Fruit fly (Drosophila melanogaster) whole organism, wandering third instar larva: ENCODE results near the gene CG43999.

Source experiments
- Abd-B ChIP-seq: fragments of >200 bp; optimal IDR thresholded peaks from 2 replicates; lab custom pipeline; 2017; ENCODE audit warnings: missing biosample characterization, missing genetic modification characterization
- CG32264 ChIP-seq: fragments of 200-800 bp; sonication (Bioruptor generic); optimal IDR thresholded peaks from 2 replicates; lab custom pipeline; 2016; ENCODE audit warnings: missing biosample characterization, missing genetic modification characterization
- CG9705 ChIP-seq: fragments of 200-800 bp; sonication (Bioruptor generic); optimal IDR thresholded peaks from 2 replicates; lab custom pipeline; 2018; ENCODE audit warnings: missing biosample characterization, mild to moderate bottlenecking, missing genetic modification characterization
- CrebA ChIP-seq: fragments of 200-800 bp; sonication (Bioruptor generic); optimal IDR thresholded peaks from 2 replicates; lab custom pipeline; 2016; ENCODE audit warnings: missing biosample characterization, mild to moderate bottlenecking, missing genetic modification characterization, borderline replicate concordance
- Dfd ChIP-seq: fragments of >200 bp; optimal IDR thresholded peaks from 2 replicates; lab custom pipeline; 2017; ENCODE audit warnings: missing biosample characterization, missing genetic modification characterization
- Dif ChIP-seq: fragments of 200-275, 200-300 bp; sonication (Bioruptor generic); optimal IDR thresholded peaks from 2 replicates; lab custom pipeline; 2018; ENCODE audit warnings: missing biosample characterization, missing genetic modification characterization; ENCODE audit not compliant: partially characterized antibody
- GATAd ChIP-seq: sonication (Bioruptor generic); optimal IDR thresholded peaks from 2 replicates; lab custom pipeline; 2016; ENCODE audit warnings: missing biosample characterization, missing genetic modification characterization
- HLH106 ChIP-seq: fragments of 200-800 bp; optimal IDR thresholded peaks from 3 replicates; lab custom pipeline; 2019; ENCODE audit warnings: missing biosample characterization, mild to moderate bottlenecking, missing genetic modification characterization, moderate library complexity
- Hnf4 ChIP-seq: fragments of 200-800 bp; sonication (Bioruptor generic); optimal IDR thresholded peaks from 2 replicates; lab custom pipeline; 2016; ENCODE audit warnings: missing biosample characterization, mild to moderate bottlenecking, missing genetic modification characterization
- Hr78 ChIP-seq: fragments of >200 bp; optimal IDR thresholded peaks from 2 replicates; lab custom pipeline; 2017; ENCODE audit warnings: missing biosample characterization, missing genetic modification characterization
- Hr83 ChIP-seq: fragments of 200-300 bp; sonication (Bioruptor generic); optimal IDR thresholded peaks from 2 replicates; lab custom pipeline; 2016; ENCODE audit warnings: missing biosample characterization, mild to moderate bottlenecking, missing genetic modification characterization, moderate library complexity; ENCODE audit not compliant: poor library complexity, severe bottlenecking
- Jra ChIP-seq: sonication (Bioruptor generic); optimal IDR thresholded peaks from 2 replicates; lab custom pipeline; 2016; ENCODE audit warnings: missing biosample characterization, missing genetic modification characterization
- Mio ChIP-seq: sonication (Bioruptor generic); optimal IDR thresholded peaks from 2 replicates; lab custom pipeline; 2016; ENCODE audit warnings: missing biosample characterization, missing genetic modification characterization
- Myc ChIP-seq: fragments of >200 bp; optimal IDR thresholded peaks from 2 replicates; lab custom pipeline; 2017
- N ChIP-seq: fragments of >200 bp; optimal IDR thresholded peaks from 2 replicates; lab custom pipeline; 2018; ENCODE audit warnings: missing biosample characterization, missing external identifiers, missing genetic modification characterization
- OdsH ChIP-seq: fragments of 200-800 bp; sonication (Bioruptor generic); optimal IDR thresholded peaks from 2 replicates; lab custom pipeline; 2016; ENCODE audit warnings: missing biosample characterization, mild to moderate bottlenecking, missing genetic modification characterization
- Rel ChIP-seq, 2 experiments: fragments of 200-800 bp; sonication (Bioruptor generic) in 1 of 2; optimal IDR thresholded peaks; 2 replicates in 1 of 2; 3 replicates in 1 of 2; lab custom pipeline; 2016 to 2019; ENCODE audit warnings: mild to moderate bottlenecking in 2 of 2, missing biosample characterization in 2 of 2, missing genetic modification characterization in 2 of 2, moderate library complexity in 1 of 2
- Sp1 ChIP-seq: fragments of 200-800 bp; sonication (Bioruptor generic); optimal IDR thresholded peaks from 3 replicates; lab custom pipeline; 2019; ENCODE audit warnings: missing biosample characterization, mild to moderate bottlenecking, missing genetic modification characterization, moderate library complexity
- Vsx2 ChIP-seq: fragments of 200-300, 225-300 bp; sonication (Bioruptor generic); optimal IDR thresholded peaks from 2 replicates; lab custom pipeline; 2018; ENCODE audit warnings: missing biosample characterization, missing genetic modification characterization; ENCODE audit not compliant: partially characterized antibody
- br ChIP-seq: fragments of 200-800 bp; sonication (Bioruptor generic); optimal IDR thresholded peaks from 2 replicates; lab custom pipeline; 2016; ENCODE audit warnings: missing biosample characterization, missing genetic modification characterization
- brk ChIP-seq: fragments of 200-800 bp; sonication (Bioruptor generic); optimal IDR thresholded peaks from 2 replicates; lab custom pipeline; 2016; ENCODE audit warnings: missing biosample characterization, mild to moderate bottlenecking, missing genetic modification characterization
- dl ChIP-seq, 2 experiments: fragments of 175-275, 200-275 bp in 1 of 2; fragments of 200-275 bp in 1 of 2; sonication (Bioruptor generic); optimal IDR thresholded peaks; lab custom pipeline; 2018; ENCODE audit warnings: mild to moderate bottlenecking in 2 of 2, missing biosample characterization in 2 of 2, missing genetic modification characterization in 2 of 2, moderate library complexity in 2 of 2; ENCODE audit not compliant: partially characterized antibody in 2 of 2, insufficient read depth in 1 of 2
- dmrt93B ChIP-seq: fragments of 200-800 bp; sonication (Bioruptor generic); optimal IDR thresholded peaks from 2 replicates; lab custom pipeline; 2018; ENCODE audit warnings: missing biosample characterization, mild to moderate bottlenecking, missing genetic modification characterization
- dsf ChIP-seq: sonication (Bioruptor generic); optimal IDR thresholded peaks from 2 replicates; lab custom pipeline; 2016; ENCODE audit warnings: missing biosample characterization, missing genetic modification characterization, borderline replicate concordance
- ey ChIP-seq: fragments of 200-800 bp; sonication (Bioruptor generic); optimal IDR thresholded peaks from 2 replicates; lab custom pipeline; 2016; ENCODE audit warnings: missing biosample characterization, missing genetic modification characterization
- foxo ChIP-seq, 2 experiments: fragments of 200-800 bp; sonication (Bioruptor generic); optimal IDR thresholded peaks; 2 replicates in 1 of 2; 3 replicates in 1 of 2; lab custom pipeline; 2016 to 2017; ENCODE audit warnings: missing biosample characterization in 2 of 2, missing genetic modification characterization in 2 of 2
- fru ChIP-seq: fragments of 200-800 bp; sonication (Bioruptor generic); optimal IDR thresholded peaks from 3 replicates; lab custom pipeline; 2016; ENCODE audit warnings: missing biosample characterization, mild to moderate bottlenecking, missing genetic modification characterization
- h ChIP-seq: fragments of 200-800 bp; sonication (Bioruptor generic); optimal IDR thresholded peaks from 3 replicates; lab custom pipeline; 2016; ENCODE audit warnings: missing biosample characterization, mild to moderate bottlenecking, missing genetic modification characterization
- jim ChIP-seq: fragments of 175-275, 200-325 bp; sonication (Bioruptor generic); optimal IDR thresholded peaks from 2 replicates; lab custom pipeline; 2016; ENCODE audit warnings: missing biosample characterization, mild to moderate bottlenecking, missing genetic modification characterization
- lola ChIP-seq: fragments of >200 bp; optimal IDR thresholded peaks from 2 replicates; lab custom pipeline; 2017; ENCODE audit warnings: missing biosample characterization, missing genetic modification characterization
- pan ChIP-seq: fragments of >200 bp; optimal IDR thresholded peaks from 2 replicates; lab custom pipeline; 2017
- psq ChIP-seq: fragments of 200-800 bp; sonication (Bioruptor generic); optimal IDR thresholded peaks from 3 replicates; lab custom pipeline; 2017; ENCODE audit warnings: missing biosample characterization, mild to moderate bottlenecking, missing genetic modification characterization, moderate library complexity
- rgr ChIP-seq: fragments of 200-800 bp; sonication (Bioruptor generic); optimal IDR thresholded peaks from 3 replicates; lab custom pipeline; 2016; ENCODE audit warnings: missing biosample characterization, mild to moderate bottlenecking, missing genetic modification characterization
- sage ChIP-seq: fragments of 200-800 bp; sonication (Bioruptor generic); optimal IDR thresholded peaks from 2 replicates; lab custom pipeline; 2016; ENCODE audit warnings: missing biosample characterization, mild to moderate bottlenecking, missing genetic modification characterization
- sv ChIP-seq: fragments of 200-800 bp; sonication (Bioruptor generic); optimal IDR thresholded peaks from 3 replicates; lab custom pipeline; 2016; ENCODE audit warnings: missing biosample characterization, missing genetic modification characterization
- tai ChIP-seq: sonication (Bioruptor generic); optimal IDR thresholded peaks from 2 replicates; lab custom pipeline; 2016; ENCODE audit warnings: missing biosample characterization, missing genetic modification characterization
- usp ChIP-seq: fragments of >200 bp; optimal IDR thresholded peaks from 2 replicates; lab custom pipeline; 2017; ENCODE audit warnings: missing biosample characterization, missing genetic modification characterization
- woc ChIP-seq: sonication (Bioruptor generic); optimal IDR thresholded peaks from 2 replicates; lab custom pipeline; 2016; ENCODE audit warnings: missing biosample characterization, mild to moderate bottlenecking, missing genetic modification characterization

CG43999 gene

DNA sequence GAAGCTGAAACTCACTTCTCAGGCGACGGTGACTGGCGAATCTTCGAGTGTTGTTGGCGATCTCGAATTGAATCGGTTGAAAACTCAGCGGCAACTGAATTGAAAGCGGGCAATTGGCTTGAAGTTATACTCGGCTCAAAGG lies 19.4 kb upstream of the CG43999 start, which contains the start of gene CG12268:
TSS of gene CG12268 (minus strand) at position 101 of the 142 bp plus-strand sequence.
- TF ChIP-seq jim (GFP tag; lab: Kevin White, UChicago) (no peak), HLH106 (tag; lab: Kevin White, UChicago) (no peak), h (GFP tag; lab: Kevin White, UChicago) (no peak), woc (GFP tag; lab: Kevin White, UChicago) (no peak), rgr (GFP tag; lab: Kevin White, UChicago) (no peak), lola (no peak), CG32264 (GFP tag; lab: Kevin White, UChicago) (no peak), Dif (no peak), sage (no peak), GATAd (no peak), Sp1 (GFP tag; lab: Kevin White, UChicago) (no peak), dl (GFP tag; optimal IDR thresholded peaks at IDR 0.05; lab: Kevin White, UChicago; ENCODE audit: insufficient read depth in 1 of 2, partially characterized antibody in 2 of 2) (no peak), brk (no peak), Mio (GFP tag; lab: Kevin White, UChicago) (no peak), Hnf4 (GFP tag; lab: Kevin White, UChicago) (no peak), Rel (GFP tag; optimal IDR thresholded peaks at IDR 0.05; lab: Kevin White, UChicago) (no peak), Rel (tag; optimal IDR thresholded peaks at IDR 0.05; lab: Kevin White, UChicago) (no peak), Hr78 (no peak), ey (no peak)
- TF ChIP-seq, all 38 proteins: peak for 0

DNA sequence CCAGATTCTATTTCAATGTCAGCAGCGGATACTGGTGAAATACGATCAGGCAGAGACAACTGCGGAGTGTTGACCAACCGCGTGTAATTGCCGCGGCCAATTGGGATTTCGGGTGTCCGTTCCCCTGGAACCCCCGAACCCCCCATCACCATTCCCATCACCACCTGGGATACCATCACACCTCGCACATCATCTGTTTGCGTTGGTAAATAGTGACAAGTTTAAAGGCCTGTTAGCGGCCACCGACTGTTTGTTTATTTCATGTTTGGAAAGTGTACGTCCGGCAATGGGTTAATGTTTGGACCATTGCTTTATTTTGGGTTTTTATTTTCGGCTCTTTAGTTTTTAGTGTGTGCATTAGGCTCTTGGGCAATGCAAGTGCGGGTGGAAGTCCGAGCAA lies 18.2 kb upstream of the CG43999 start:
- TF ChIP-seq Hr83 (GFP tag; lab: Kevin White, UChicago) (no peak), CrebA (GFP tag; lab: Kevin White, UChicago) (no peak), h (GFP tag; lab: Kevin White, UChicago) (no peak), usp (no peak)

DNA sequence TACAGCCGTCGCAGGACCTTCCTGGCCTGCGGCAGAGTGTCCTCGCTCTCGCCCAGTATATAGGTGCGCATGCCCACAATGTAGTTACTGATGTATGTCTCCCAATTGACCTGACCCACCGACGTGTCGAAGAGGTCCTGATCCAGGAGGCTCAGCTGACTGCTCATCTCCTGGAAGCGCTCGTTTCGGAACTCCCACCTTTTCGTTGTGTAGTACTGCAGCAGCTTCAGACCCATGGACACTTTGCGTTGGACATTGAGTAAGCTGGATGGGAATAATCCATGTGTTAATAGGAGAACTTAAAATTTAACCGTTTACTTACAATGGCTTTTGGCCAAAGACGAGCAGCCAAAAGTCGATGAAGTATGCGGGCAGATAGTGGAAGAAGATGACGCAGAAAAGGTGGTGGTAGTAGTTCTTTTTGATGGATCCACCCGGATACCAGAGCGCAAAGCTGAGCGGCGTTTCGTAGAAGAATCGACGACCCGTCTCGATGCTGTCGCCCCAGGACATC lies 15.1 kb upstream of the CG43999 start:
- TF ChIP-seq OdsH (GFP tag; lab: Kevin White, UChicago) (no peak), jim (GFP tag; lab: Kevin White, UChicago) (no peak), lola (no peak), Vsx2 (no peak), HLH106 (tag; lab: Kevin White, UChicago) (no peak), Mio (GFP tag; lab: Kevin White, UChicago) (no peak), Sp1 (GFP tag; lab: Kevin White, UChicago) (no peak)

DNA sequence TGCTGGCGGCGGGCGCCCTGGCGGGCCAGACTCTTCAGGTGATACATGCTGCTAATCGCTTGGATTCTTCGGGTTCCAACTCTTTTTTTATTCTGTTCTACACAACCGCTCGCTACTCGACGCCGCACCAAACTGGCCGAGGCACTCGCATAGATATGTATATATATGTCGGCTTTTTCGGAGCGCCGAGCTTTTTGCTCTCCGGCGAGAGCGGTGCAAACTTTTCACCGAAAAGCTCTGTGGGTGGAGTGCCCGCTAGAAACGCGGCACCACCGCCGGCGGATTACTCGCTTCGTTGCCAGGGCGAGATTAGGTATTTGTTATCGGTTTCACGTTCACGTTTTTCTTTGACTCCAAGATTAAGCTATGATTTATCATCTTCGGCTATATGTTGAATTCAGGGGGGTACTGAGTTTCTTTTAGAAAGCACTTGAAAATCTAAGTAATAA lies 14.2 kb upstream of the CG43999 start, which contains the start of gene Gdh:
TSS of gene Gdh (minus strand) at position 137 of the 449 bp plus-strand sequence.
- TF ChIP-seq OdsH (GFP tag; lab: Kevin White, UChicago) (no peak), Mio (GFP tag; lab: Kevin White, UChicago) (no peak), Hr78 (no peak), ey (no peak), Hnf4 (GFP tag; lab: Kevin White, UChicago) (no peak), Vsx2 (no peak), woc (GFP tag; lab: Kevin White, UChicago) (no peak), jim (GFP tag; lab: Kevin White, UChicago) (no peak), rgr (GFP tag; lab: Kevin White, UChicago) (peak; percentile 18), tai (GFP tag; lab: Kevin White, UChicago) (no peak), usp (no peak), Myc (lab: Kevin White, UChicago) (no peak), Hr83 (GFP tag; lab: Kevin White, UChicago) (no peak), brk (no peak), Dfd (GFP tag; lab: Kevin White, UChicago) (no peak), dl (GFP tag; optimal IDR thresholded peaks at IDR 0.05; lab: Kevin White, UChicago; ENCODE audit: insufficient read depth in 1 of 2, partially characterized antibody in 2 of 2) (peak; percentile 42 to 76), dsf (no peak), fru (no peak), br (GFP tag; lab: Kevin White, UChicago) (no peak), CG9705 (GFP tag; lab: Kevin White, UChicago) (no peak), Dif (peak; percentile 85), Sp1 (GFP tag; lab: Kevin White, UChicago) (peak; percentile 33), sage (no peak), foxo (GFP tag; optimal IDR thresholded peaks at IDR 0.05; lab: Kevin White, UChicago) (no peak), sv (GFP tag; lab: Kevin White, UChicago) (no peak), Jra (GFP tag; lab: Kevin White, UChicago) (no peak), GATAd (no peak), N (no peak), CrebA (GFP tag; lab: Kevin White, UChicago) (no peak), CG32264 (GFP tag; lab: Kevin White, UChicago) (no peak), h (GFP tag; lab: Kevin White, UChicago) (peak; percentile 33), dmrt93B (GFP tag; lab: Kevin White, UChicago) (no peak), Abd-B (GFP tag; lab: Kevin White, UChicago) (no peak), HLH106 (tag; lab: Kevin White, UChicago) (peak; percentile 15), Rel (GFP tag; optimal IDR thresholded peaks at IDR 0.05; lab: Kevin White, UChicago) (no peak), Rel (tag; optimal IDR thresholded peaks at IDR 0.05; lab: Kevin White, UChicago) (peak; percentile 49), lola (no peak), pan (lab: Kevin White, UChicago) (no peak), psq (no peak)
